Fruit fly (Drosophila melanogaster) whole organism, embryonic: ENCODE measurements around the gene RpS17.

ENCODE experiments used
- CG7928 ChIP-seq: fragments of 200-800 bp; sonication (Bioruptor generic); optimal IDR thresholded peaks from 2 replicates; lab custom pipeline; 2017; ENCODE audit warnings: missing biosample characterization, mild to moderate bottlenecking, missing genetic modification characterization
- nom ChIP-seq: fragments of 200-800 bp; sonication (Bioruptor generic); optimal IDR thresholded peaks from 2 replicates; lab custom pipeline; 2017; ENCODE audit warnings: missing biosample characterization, missing genetic modification characterization, mild to moderate bottlenecking, moderate library complexity, missing genetic modification reagents
- toy ChIP-seq: fragments of 200-800 bp; sonication (Bioruptor generic); IDR thresholded peaks from 2 replicates; pipeline ENCODE4 v1.3.6; 2022; ENCODE audit warnings: missing biosample characterization, missing genetic modification characterization
- zen2 ChIP-seq: fragments of 200-800 bp; sonication (Bioruptor generic); IDR thresholded peaks from 3 replicates; pipeline ENCODE4 v1.3.6; 2022; ENCODE audit warnings: missing biosample characterization, missing genetic modification characterization; ENCODE audit not compliant: partially characterized antibody

- no peak for TF ChIP-seq zen2 (GFP tag; lab: Robert Waterston, UW)
- no peak for TF ChIP-seq toy (GFP tag; lab: Robert Waterston, UW)
- TF ChIP-seq nom (GFP tag; lab: Kevin White, UChicago): peak; percentile 51
- TF ChIP-seq CG7928 (GFP tag; lab: Kevin White, UChicago): peak; percentile 58
These were observed 31.3 kb upstream of the RpS17 start, which contains the start of the genes CG3434 and CG44838 for dm6 chr3L:9460775-9461491.
